Worm (Caenorhabditis elegans) whole organism, L4 larva: ENCODE measurements around the gene rrsr-1.

Experiments
- F49E8.2 ChIP-seq: sonication (generic microtip); optimal IDR thresholded peaks from 2 replicates; lab custom pipeline; 2016; ENCODE audit warnings: missing compliant biosample characterization, mild to moderate bottlenecking, missing genetic modification characterization, borderline replicate concordance
- R02D3.7 ChIP-seq: fragments of 150-350 bp; sonication (generic microtip); optimal IDR thresholded peaks from 3 replicates; lab custom pipeline; 2014; ENCODE audit warnings: missing biosample characterization, missing genetic modification characterization
- Y48G9A.11 ChIP-seq: fragments of 200-800 bp; sonication (Bioruptor generic); IDR thresholded peaks from 2 replicates; pipeline ENCODE4 v1.3.6; 2022; ENCODE audit warnings: missing genetic modification reagents, missing genetic modification characterization, missing compliant biosample characterization
- ZK337.2 ChIP-seq: fragments of 200-800 bp; sonication (Bioruptor generic); IDR thresholded peaks from 2 replicates; pipeline ENCODE4 v1.3.6; 2022; ENCODE audit warnings: missing genetic modification reagents, missing genetic modification characterization, missing compliant biosample characterization
- ZK546.5 ChIP-seq, 2 experiments: sonication (generic microtip); optimal IDR thresholded peaks; 2 replicates each; lab custom pipeline; 2017; ENCODE audit warnings: missing biosample characterization in 2 of 2, missing genetic modification characterization in 2 of 2
- aha-1 ChIP-seq: fragments of 150-350 bp; peaks from one replicate; lab custom pipeline; 2014; ENCODE audit warnings: missing biosample characterization, missing genetic modification characterization
- arid-1 ChIP-seq: fragments of 200-800 bp; sonication (Bioruptor generic); conservative IDR thresholded peaks from 2 replicates; pipeline ENCODE4 v1.3.6; 2022; ENCODE audit warnings: missing genetic modification reagents, missing genetic modification characterization, missing compliant biosample characterization
- ceh-32 ChIP-seq: sonication (generic microtip); optimal IDR thresholded peaks from 2 replicates; lab custom pipeline; 2016; ENCODE audit warnings: mild to moderate bottlenecking, missing genetic modification characterization, missing compliant biosample characterization; ENCODE audit not compliant: poor library complexity
- ceh-82 ChIP-seq: sonication (generic microtip); optimal IDR thresholded peaks from 2 replicates; lab custom pipeline; 2017; ENCODE audit warnings: missing biosample characterization, missing genetic modification characterization
- ctbp-1 ChIP-seq: fragments of 200-800 bp; sonication (Bioruptor generic); IDR thresholded peaks from 2 replicates; pipeline ENCODE4 v1.3.6; 2022; ENCODE audit warnings: missing genetic modification reagents, missing genetic modification characterization, missing compliant biosample characterization
- daf-16 ChIP-seq, 3 experiments: sonication (generic microtip); optimal IDR thresholded peaks; 2 replicates each; lab custom pipeline; 2016 to 2017; ENCODE audit warnings: missing genetic modification characterization in 3 of 3, missing genetic modification reagents in 3 of 3, mild to moderate bottlenecking in 2 of 3, missing compliant biosample characterization in 2 of 3, missing biosample characterization in 1 of 3, moderate library complexity in 1 of 3
- dpl-1 ChIP-seq: fragments of 150-350 bp; optimal IDR thresholded peaks from 2 replicates; lab custom pipeline; 2014; ENCODE audit warnings: missing biosample characterization, missing genetic modification reagents, missing genetic modification characterization
- egl-43 ChIP-seq: fragments of 200-800 bp; sonication (Bioruptor generic); IDR thresholded peaks from 2 replicates; pipeline ENCODE4 v1.3.6; 2022; ENCODE audit warnings: missing genetic modification reagents, missing genetic modification characterization, missing compliant biosample characterization
- hlh-30 ChIP-seq: sonication (generic microtip); optimal IDR thresholded peaks from 2 replicates; lab custom pipeline; 2017; ENCODE audit warnings: antibody characterized with exemption, mild to moderate bottlenecking, missing genetic modification characterization, missing compliant biosample characterization; ENCODE audit not compliant: insufficient read depth
- jun-1 ChIP-seq: fragments of 150-350 bp; optimal IDR thresholded peaks from 2 replicates; lab custom pipeline; 2014; ENCODE audit warnings: missing biosample characterization, missing genetic modification reagents, missing genetic modification characterization
- lim-7 ChIP-seq: fragments of 200-800 bp; sonication (Bioruptor generic); IDR thresholded peaks from 2 replicates; pipeline ENCODE4 v1.3.6; 2022; ENCODE audit warnings: missing genetic modification characterization, missing compliant biosample characterization
- lin-13 ChIP-seq: fragments of 150-350 bp; optimal IDR thresholded peaks from 2 replicates; lab custom pipeline; 2014; ENCODE audit warnings: missing biosample characterization, missing genetic modification reagents, missing genetic modification characterization
- lin-38 ChIP-seq: fragments of 200-800 bp; sonication (Bioruptor generic); IDR thresholded peaks from 2 replicates; pipeline ENCODE4 v1.3.6; 2022; ENCODE audit warnings: missing genetic modification reagents, missing genetic modification characterization, missing compliant biosample characterization
- madf-5 ChIP-seq, 2 experiments: fragments of 200-800 bp; sonication (Bioruptor generic); IDR thresholded peaks; 2 replicates each; pipeline ENCODE4 v1.3.6; 2022; ENCODE audit warnings: missing compliant biosample characterization in 2 of 2, missing genetic modification characterization in 2 of 2
- mdl-1 ChIP-seq, 2 experiments: fragments of 150-350 bp in 1 of 2; sonication (generic microtip) in 1 of 2; optimal IDR thresholded peaks; 2 replicates each; lab custom pipeline; 2014 to 2017; ENCODE audit warnings: missing biosample characterization in 2 of 2, missing genetic modification characterization in 2 of 2
- mdt-29 ChIP-seq: fragments of 200-800 bp; sonication (Bioruptor generic); IDR thresholded peaks from 2 replicates; pipeline ENCODE4 v1.3.6; 2022; ENCODE audit warnings: missing genetic modification reagents, missing genetic modification characterization, missing compliant biosample characterization
- mes-2 ChIP-seq: sonication (generic microtip); optimal IDR thresholded peaks from 2 replicates; lab custom pipeline; 2016; ENCODE audit warnings: missing genotype, mild to moderate bottlenecking, missing genetic modification characterization, missing compliant biosample characterization; ENCODE audit not compliant: poor library complexity, severe bottlenecking
- nhr-10 ChIP-seq: fragments of 150-350 bp; optimal IDR thresholded peaks from 2 replicates; lab custom pipeline; 2014; ENCODE audit warnings: missing biosample characterization, missing genetic modification characterization
- saeg-2 ChIP-seq: fragments of 200-800 bp; sonication (Bioruptor generic); IDR thresholded peaks from 2 replicates; pipeline ENCODE4 v1.3.6; 2022; ENCODE audit warnings: missing genetic modification reagents, missing genetic modification characterization, missing compliant biosample characterization
- set-16 ChIP-seq: fragments of 200-800 bp; sonication (Bioruptor generic); IDR thresholded peaks from 2 replicates; pipeline ENCODE4 v1.3.6; 2022; ENCODE audit warnings: missing genetic modification reagents, missing genetic modification characterization, missing compliant biosample characterization
- snpc-1.2 ChIP-seq: fragments of 200-800 bp; sonication (Bioruptor generic); IDR thresholded peaks from 2 replicates; pipeline ENCODE4 v1.3.6; 2022; ENCODE audit warnings: missing genetic modification reagents, missing genetic modification characterization, missing compliant biosample characterization
- tag-97 ChIP-seq: fragments of 200-800 bp; sonication (Bioruptor generic); IDR thresholded peaks from 2 replicates; pipeline ENCODE4 v1.3.6; 2022; ENCODE audit warnings: missing genetic modification characterization, missing compliant biosample characterization
- unc-130 ChIP-seq: sonication (generic microtip); optimal IDR thresholded peaks from 2 replicates; lab custom pipeline; 2016; ENCODE audit warnings: missing genetic modification reagents, missing genetic modification characterization, missing compliant biosample characterization
- unc-62 ChIP-seq, 3 experiments: fragments of 150-350 bp in 1 of 3; sonication (generic microtip); optimal IDR thresholded peaks in 2 of 3; peaks in 1 of 3; 1 replicate in 1 of 3; 2 replicates in 2 of 3; lab custom pipeline; 2014 to 2017; ENCODE audit warnings: missing biosample characterization in 3 of 3, missing genetic modification characterization in 3 of 3, missing genetic modification reagents in 3 of 3, missing genotype in 1 of 3
- zag-1 ChIP-seq: fragments of 150-350 bp; optimal IDR thresholded peaks from 2 replicates; lab custom pipeline; 2014; ENCODE audit warnings: missing biosample characterization, missing genetic modification characterization
- zip-2 ChIP-seq: fragments of 150-350 bp; optimal IDR thresholded peaks from 2 replicates; lab custom pipeline; 2014; ENCODE audit warnings: missing biosample characterization, missing genetic modification characterization
- ztf-7 ChIP-seq: fragments of 150-350 bp; optimal IDR thresholded peaks from 2 replicates; lab custom pipeline; 2014; ENCODE audit warnings: missing biosample characterization, missing genetic modification characterization

rrsr-1 gene

ce11 chrV:14462653-14463052 lies 37.8 kb upstream of the rrsr-1 start:
- TF ChIP-seq madf-5 (GFP tag; IDR thresholded peaks at IDR 0.05; lab: Robert Waterston, UW) (no peak), ZK337.2 (GFP tag; lab: Robert Waterston, UW) (no peak), ctbp-1 (GFP tag; lab: Robert Waterston, UW) (no peak), daf-16 (GFP tag; optimal IDR thresholded peaks at IDR 0.05; lab: Kevin White, UChicago) (no peak), daf-16 (tag; optimal IDR thresholded peaks at IDR 0.05; lab: Kevin White, UChicago) (peak; percentile 58), aha-1 (tag; lab: Kevin White, UChicago) (peak; percentile 71)
- TF ChIP-seq, all 104 proteins: peak for 2

ce11 chrV:14460615-14461102 lies 35.9 kb upstream of the rrsr-1 start, which contains the start of gene F08H9.2:
Gene F08H9.2 (plus strand): TSS chrV:14460665.
- TF ChIP-seq tag-97 (GFP tag; lab: Robert Waterston, UW) (no peak), unc-62 (GFP tag; optimal IDR thresholded peaks at IDR 0.05 in 1 of 2; lab: Kevin White, UChicago) (peak in 1 of 2 experiments; percentile 56), unc-62 (tag; optimal IDR thresholded peaks at IDR 0.05; lab: Kevin White, UChicago) (no peak), set-16 (peak; percentile 72)

- TF ChIP-seq ZK546.5 (tag; optimal IDR thresholded peaks at IDR 0.05; lab: Kevin White, UChicago) (no peak), snpc-1.2 (GFP tag; lab: Robert Waterston, UW) (no peak), egl-43 (GFP tag; lab: Robert Waterston, UW) (no peak), zag-1 (tag; lab: Kevin White, UChicago) (no peak), nhr-10 (tag; lab: Kevin White, UChicago) (no peak)
These were observed 35.3 kb upstream of the rrsr-1 start for ce11 chrV:14460122-14460521.

- peak; percentile 75; the same call in 1 of the 2 replicates for TF ChIP-seq snpc-1.2 (GFP tag; lab: Robert Waterston, UW)
- no peak for TF ChIP-seq hlh-30 (tag; lab: Kevin White, UChicago)
- no peak for TF ChIP-seq lin-13
- peak; percentile 62; the same call in 1 of the 2 replicates for TF ChIP-seq Y48G9A.11 (GFP tag; lab: Robert Waterston, UW)
- TF ChIP-seq jun-1 (tag; lab: Kevin White, UChicago), result no peak
- TF ChIP-seq saeg-2 (GFP tag; lab: Robert Waterston, UW), result no peak
- TF ChIP-seq arid-1 (GFP tag; lab: Robert Waterston, UW), result peak; percentile 51; the same call in 1 of the 2 replicates
- TF ChIP-seq mdt-29 (GFP tag; lab: Robert Waterston, UW), result no peak
- peak; percentile 52 for TF ChIP-seq lin-38 (GFP tag; lab: Robert Waterston, UW)
- TF ChIP-seq zip-2 (tag; lab: Kevin White, UChicago), result no peak
- peak; percentile 74 for TF ChIP-seq unc-130 (GFP tag; lab: Kevin White, UChicago)
- TF ChIP-seq ceh-82 (tag; lab: Kevin White, UChicago), result no peak
- peak; percentile 85 for TF ChIP-seq F49E8.2
- TF ChIP-seq mdl-1 (tag; optimal IDR thresholded peaks at IDR 0.05; lab: Kevin White, UChicago), result no peak
- no peak for TF ChIP-seq ceh-32
- TF ChIP-seq ztf-7 (tag; lab: Kevin White, UChicago), result no peak
- peak; percentile 10 for TF ChIP-seq mes-2 (tag; lab: Kevin White, UChicago)
These were observed 32.3 kb upstream of the rrsr-1 start, which contains the start of gene coh-3 for ce11 chrV:14457070-14457469. Gene coh-3 (plus strand): TSS chrV:14457422.

ce11 chrV:14456626-14457025 lies 31.8 kb upstream of the rrsr-1 start, which contains the start of gene bmk-1:
Gene bmk-1 (minus strand): TSS chrV:14456984.
- TF ChIP-seq dpl-1 (GFP tag; lab: Kevin White, UChicago) (peak; percentile 73), zip-2 (tag; lab: Kevin White, UChicago) (no peak), lim-7 (GFP tag; lab: Robert Waterston, UW) (0 out of 2 replicates have a peak, but pooled peaks have one; percentile 7), mes-2 (tag; lab: Kevin White, UChicago) (peak; percentile 25), R02D3.7 (no peak), lin-38 (GFP tag; lab: Robert Waterston, UW) (peak; percentile 63), aha-1 (tag; lab: Kevin White, UChicago) (peak; percentile 70)
